Worm (Caenorhabditis elegans) whole organism, young adult: ENCODE data around the gene byn-1.

Experiments
- B0035.1 ChIP-seq: sonication (generic microtip); optimal IDR thresholded peaks from 2 replicates; lab custom pipeline; 2016; ENCODE audit warnings: missing genetic modification characterization, mild to moderate bottlenecking, missing compliant biosample characterization, missing genotype, missing genetic modification reagents
- D2030.7 ChIP-seq: fragments of 200-800 bp; sonication (Bioruptor generic); IDR thresholded peaks from 2 replicates; pipeline ENCODE4 v1.3.6; 2022; ENCODE audit warnings: missing genetic modification reagents, missing genetic modification characterization, missing compliant biosample characterization
- pha-4 ChIP-seq: fragments of 150-350 bp; sonication (generic microtip); optimal IDR thresholded peaks from 2 replicates; lab custom pipeline; 2014; ENCODE audit warnings: missing biosample characterization, missing genetic modification reagents, missing genetic modification characterization
- somi-1 ChIP-seq: fragments of 200-800 bp; sonication (Bioruptor generic); optimal IDR thresholded peaks from 2 replicates; lab custom pipeline; 2018; ENCODE audit warnings: mild to moderate bottlenecking, missing genetic modification characterization, missing compliant biosample characterization
- unc-130 ChIP-seq: sonication (generic microtip); optimal IDR thresholded peaks from 2 replicates; lab custom pipeline; 2016; ENCODE audit warnings: missing genetic modification reagents, missing genetic modification characterization, missing compliant biosample characterization

DNA sequence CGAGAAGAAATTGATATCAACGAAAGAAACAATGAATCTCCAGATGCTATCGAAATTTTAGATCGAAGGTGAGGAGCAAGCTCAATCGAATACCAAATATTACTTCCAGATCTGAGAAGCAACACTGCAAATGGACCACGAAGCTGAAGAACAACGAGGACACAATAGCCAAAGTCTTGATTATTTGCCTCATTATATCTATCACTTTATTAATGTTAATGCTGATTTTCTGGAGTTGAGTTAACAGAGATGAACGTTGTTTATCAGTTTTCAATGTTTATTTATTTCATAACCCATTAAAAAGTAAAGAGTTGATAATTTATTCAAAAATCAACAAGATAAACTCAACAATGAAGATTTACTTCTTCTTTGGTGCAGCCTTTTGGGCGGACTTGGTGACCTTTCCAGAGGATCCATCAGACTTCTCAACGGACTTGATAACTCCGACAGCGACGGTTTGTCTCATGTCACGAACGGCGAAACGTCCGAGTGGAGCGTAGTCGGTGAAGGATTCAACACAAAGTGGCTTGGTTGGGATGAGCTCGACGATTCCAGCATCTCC lies 38.1 kb downstream of the byn-1 start:
- TF ChIP-seq D2030.7 (GFP tag; lab: Robert Waterston, UW): peak; percentile 67
- no peak for TF ChIP-seq pha-4
- TF ChIP-seq somi-1 (GFP tag; lab: Kevin White, UChicago): no peak
- no peak for TF ChIP-seq B0035.1
- TF ChIP-seq unc-130 (GFP tag; lab: Kevin White, UChicago): peak; percentile 82
